Fruit fly (Drosophila melanogaster): Measurements from ENCODE around the gene CG14185.
A peak's percentile ranks its signal among the peaks of the same experiment; 100 is the strongest.

The CG14185 gene

dm6 chr3L:20138327-20138726, 32.4 kb downstream of the CG14185 start:
- TF ChIP-seq CG32264 (GFP tag; optimal IDR thresholded peaks at IDR 0.05) (no peak), br (GFP tag; optimal IDR thresholded peaks at IDR 0.05) (no peak), Dfd (GFP tag; optimal IDR thresholded peaks at IDR 0.05) (no peak), dl (GFP tag; optimal IDR thresholded peaks at IDR 0.05; ENCODE audit: insufficient read depth in 1 of 2, partially characterized antibody in 2 of 2) (no peak), jim (GFP tag; optimal IDR thresholded peaks at IDR 0.05) (no peak), N (GFP tag; optimal IDR thresholded peaks at IDR 0.05) (no peak), rgr (GFP tag; optimal IDR thresholded peaks at IDR 0.05) (no peak), brk (GFP tag; optimal IDR thresholded peaks at IDR 0.05) (no peak), fru (GFP tag; optimal IDR thresholded peaks at IDR 0.05) (no peak), tai (GFP tag; optimal IDR thresholded peaks at IDR 0.05) (no peak), Rel (GFP tag; optimal IDR thresholded peaks at IDR 0.05) (no peak), Rel (tag; optimal IDR thresholded peaks at IDR 0.05) (no peak), foxo (GFP tag; optimal IDR thresholded peaks at IDR 0.05) (no peak), Hr83 (GFP tag; optimal IDR thresholded peaks at IDR 0.05; ENCODE audit: poor library complexity, severe bottlenecking) (no peak)

DNA sequence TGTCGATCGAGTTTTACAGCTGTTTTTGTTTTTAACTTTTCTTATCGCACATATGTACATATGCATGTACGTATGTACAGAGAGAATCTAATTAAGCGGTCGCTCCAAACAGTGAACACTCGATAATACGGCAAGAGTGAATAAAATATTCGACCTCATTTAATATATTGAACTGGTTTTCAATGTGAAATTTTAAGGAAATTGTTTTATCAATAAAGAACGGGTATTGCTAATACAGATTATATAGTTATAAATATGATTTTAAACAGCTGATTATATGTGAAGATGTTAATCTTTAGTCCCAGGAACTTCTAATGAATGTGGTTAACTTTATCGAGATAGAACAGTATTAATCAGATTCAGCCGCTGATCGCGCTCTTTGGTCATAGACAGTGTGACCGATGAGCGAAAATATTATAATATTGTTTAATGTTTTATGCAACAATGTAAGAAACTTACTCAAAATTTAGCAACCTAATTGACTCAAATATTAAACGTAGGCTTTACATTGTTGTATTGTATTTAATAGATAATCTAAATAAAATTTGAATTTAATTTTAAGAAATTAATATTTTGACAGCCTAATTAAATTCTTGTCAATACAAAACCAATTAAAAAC, 34.8 kb downstream of the CG14185 start, which contains the start of gene CG7328:
Gene CG7328 (minus strand): TSS at position 19 of the 619 bp plus-strand sequence.
- TF ChIP-seq brk (GFP tag; optimal IDR thresholded peaks at IDR 0.05) = no peak
- peak; percentile 84 for TF ChIP-seq OdsH (GFP tag; optimal IDR thresholded peaks at IDR 0.05)
- TF ChIP-seq jim (GFP tag; optimal IDR thresholded peaks at IDR 0.05) = no peak
- TF ChIP-seq HLH106 (tag; optimal IDR thresholded peaks at IDR 0.05) = peak; percentile 83
- peak; percentile 49 for TF ChIP-seq dmrt93B (GFP tag; optimal IDR thresholded peaks at IDR 0.05)
- no peak for TF ChIP-seq tai (GFP tag; optimal IDR thresholded peaks at IDR 0.05)
- peak; percentile 65 for TF ChIP-seq psq (GFP tag; optimal IDR thresholded peaks at IDR 0.05)
- TF ChIP-seq Myc (optimal IDR thresholded peaks at IDR 0.05) = no peak
- no peak for TF ChIP-seq Rel (GFP tag; optimal IDR thresholded peaks at IDR 0.05)
- no peak for TF ChIP-seq Rel (tag; optimal IDR thresholded peaks at IDR 0.05)
- TF ChIP-seq Abd-B (GFP tag; optimal IDR thresholded peaks at IDR 0.05) = no peak
- TF ChIP-seq Sp1 (GFP tag; optimal IDR thresholded peaks at IDR 0.05) = peak; percentile 82
- TF ChIP-seq Dfd (GFP tag; optimal IDR thresholded peaks at IDR 0.05) = no peak
- no peak for TF ChIP-seq Hr83 (GFP tag; optimal IDR thresholded peaks at IDR 0.05; ENCODE audit: poor library complexity, severe bottlenecking)
- TF ChIP-seq Hnf4 (GFP tag; optimal IDR thresholded peaks at IDR 0.05) = no peak
- TF ChIP-seq rgr (GFP tag; optimal IDR thresholded peaks at IDR 0.05) = peak; percentile 84
- no peak for TF ChIP-seq dl (GFP tag; optimal IDR thresholded peaks at IDR 0.05; ENCODE audit: insufficient read depth in 1 of 2, partially characterized antibody in 2 of 2)
- TF ChIP-seq sage (GFP tag; optimal IDR thresholded peaks at IDR 0.05) = no peak
- peak; percentile 69 for TF ChIP-seq fru (GFP tag; optimal IDR thresholded peaks at IDR 0.05)
- peak; percentile 6 for TF ChIP-seq GATAd (GFP tag; optimal IDR thresholded peaks at IDR 0.05)
- no peak for TF ChIP-seq Jra (GFP tag; optimal IDR thresholded peaks at IDR 0.05)
- no peak for TF ChIP-seq dsf (GFP tag; optimal IDR thresholded peaks at IDR 0.05; ENCODE audit: borderline replicate concordance)
- TF ChIP-seq h (GFP tag; optimal IDR thresholded peaks at IDR 0.05) = peak; percentile 84
- no peak for TF ChIP-seq Vsx2 (GFP tag; optimal IDR thresholded peaks at IDR 0.05; ENCODE audit: partially characterized antibody)
- no peak for TF ChIP-seq lola (GFP tag; optimal IDR thresholded peaks at IDR 0.05)
- TF ChIP-seq Mio (GFP tag; optimal IDR thresholded peaks at IDR 0.05) = no peak
- peak; percentile 77 for TF ChIP-seq woc (GFP tag; optimal IDR thresholded peaks at IDR 0.05)
- TF ChIP-seq foxo (GFP tag; optimal IDR thresholded peaks at IDR 0.05) = no peak
- TF ChIP-seq sv (GFP tag; optimal IDR thresholded peaks at IDR 0.05) = peak; percentile 25
- no peak for TF ChIP-seq pan (optimal IDR thresholded peaks at IDR 0.05)
- peak; percentile 71 for TF ChIP-seq br (GFP tag; optimal IDR thresholded peaks at IDR 0.05)
- TF ChIP-seq ey (GFP tag; optimal IDR thresholded peaks at IDR 0.05) = peak; percentile 80
- TF ChIP-seq CrebA (GFP tag; optimal IDR thresholded peaks at IDR 0.05; ENCODE audit: borderline replicate concordance) = no peak
